Fruit fly (Drosophila melanogaster) whole organism, wandering third instar larva: Measurements from ENCODE around the gene CG4080.

ENCODE experiments used
- Dif ChIP-seq: fragments of 200-275, 200-300 bp; sonication (Bioruptor generic); optimal IDR thresholded peaks from 2 replicates; lab custom pipeline; 2018; ENCODE audit warnings: missing biosample characterization, missing genetic modification characterization; ENCODE audit not compliant: partially characterized antibody
- Rel ChIP-seq, 2 experiments: fragments of 200-800 bp; sonication (Bioruptor generic) in 1 of 2; optimal IDR thresholded peaks; 2 replicates in 1 of 2; 3 replicates in 1 of 2; lab custom pipeline; 2016 to 2019; ENCODE audit warnings: mild to moderate bottlenecking in 2 of 2, missing biosample characterization in 2 of 2, missing genetic modification characterization in 2 of 2, moderate library complexity in 1 of 2
- ey ChIP-seq: fragments of 200-800 bp; sonication (Bioruptor generic); optimal IDR thresholded peaks from 2 replicates; lab custom pipeline; 2016; ENCODE audit warnings: missing biosample characterization, missing genetic modification characterization

dm6 chr3L:9404497-9404896 is 5.5 kb upstream of the CG4080 start, which contains the start of gene Cpr67B:
- TF ChIP-seq Rel (GFP tag; optimal IDR thresholded peaks at IDR 0.05; lab: Kevin White, UChicago) (no peak), Rel (tag; optimal IDR thresholded peaks at IDR 0.05; lab: Kevin White, UChicago) (no peak), ey (GFP tag; lab: Kevin White, UChicago) (no peak), Dif (GFP tag; lab: Kevin White, UChicago) (no peak)
